Fruit fly (Drosophila melanogaster) whole organism, wandering third instar larva: ENCODE measurements around the gene Pmi.
A peak's percentile ranks its signal among the peaks of the same experiment; 100 is the strongest.

ENCODE experiments used
- Abd-B ChIP-seq: fragments of >200 bp; optimal IDR thresholded peaks from 2 replicates; lab custom pipeline; 2017; ENCODE audit warnings: missing biosample characterization, missing genetic modification characterization
- CG9705 ChIP-seq: fragments of 200-800 bp; sonication (Bioruptor generic); optimal IDR thresholded peaks from 2 replicates; lab custom pipeline; 2018; ENCODE audit warnings: missing biosample characterization, mild to moderate bottlenecking, missing genetic modification characterization
- CrebA ChIP-seq: fragments of 200-800 bp; sonication (Bioruptor generic); optimal IDR thresholded peaks from 2 replicates; lab custom pipeline; 2016; ENCODE audit warnings: missing biosample characterization, mild to moderate bottlenecking, missing genetic modification characterization, borderline replicate concordance
- Dfd ChIP-seq: fragments of >200 bp; optimal IDR thresholded peaks from 2 replicates; lab custom pipeline; 2017; ENCODE audit warnings: missing biosample characterization, missing genetic modification characterization
- Dif ChIP-seq: fragments of 200-275, 200-300 bp; sonication (Bioruptor generic); optimal IDR thresholded peaks from 2 replicates; lab custom pipeline; 2018; ENCODE audit warnings: missing biosample characterization, missing genetic modification characterization; ENCODE audit not compliant: partially characterized antibody
- GATAd ChIP-seq: sonication (Bioruptor generic); optimal IDR thresholded peaks from 2 replicates; lab custom pipeline; 2016; ENCODE audit warnings: missing biosample characterization, missing genetic modification characterization
- HLH106 ChIP-seq: fragments of 200-800 bp; optimal IDR thresholded peaks from 3 replicates; lab custom pipeline; 2019; ENCODE audit warnings: missing biosample characterization, mild to moderate bottlenecking, missing genetic modification characterization, moderate library complexity
- Hnf4 ChIP-seq: fragments of 200-800 bp; sonication (Bioruptor generic); optimal IDR thresholded peaks from 2 replicates; lab custom pipeline; 2016; ENCODE audit warnings: missing biosample characterization, mild to moderate bottlenecking, missing genetic modification characterization
- Hr83 ChIP-seq: fragments of 200-300 bp; sonication (Bioruptor generic); optimal IDR thresholded peaks from 2 replicates; lab custom pipeline; 2016; ENCODE audit warnings: missing biosample characterization, mild to moderate bottlenecking, missing genetic modification characterization, moderate library complexity; ENCODE audit not compliant: poor library complexity, severe bottlenecking
- Jra ChIP-seq: sonication (Bioruptor generic); optimal IDR thresholded peaks from 2 replicates; lab custom pipeline; 2016; ENCODE audit warnings: missing biosample characterization, missing genetic modification characterization
- Mio ChIP-seq: sonication (Bioruptor generic); optimal IDR thresholded peaks from 2 replicates; lab custom pipeline; 2016; ENCODE audit warnings: missing biosample characterization, missing genetic modification characterization
- Myc ChIP-seq: fragments of >200 bp; optimal IDR thresholded peaks from 2 replicates; lab custom pipeline; 2017
- N ChIP-seq: fragments of >200 bp; optimal IDR thresholded peaks from 2 replicates; lab custom pipeline; 2018; ENCODE audit warnings: missing biosample characterization, missing external identifiers, missing genetic modification characterization
- OdsH ChIP-seq: fragments of 200-800 bp; sonication (Bioruptor generic); optimal IDR thresholded peaks from 2 replicates; lab custom pipeline; 2016; ENCODE audit warnings: missing biosample characterization, mild to moderate bottlenecking, missing genetic modification characterization
- Sp1 ChIP-seq: fragments of 200-800 bp; sonication (Bioruptor generic); optimal IDR thresholded peaks from 3 replicates; lab custom pipeline; 2019; ENCODE audit warnings: missing biosample characterization, mild to moderate bottlenecking, missing genetic modification characterization, moderate library complexity
- Vsx2 ChIP-seq: fragments of 200-300, 225-300 bp; sonication (Bioruptor generic); optimal IDR thresholded peaks from 2 replicates; lab custom pipeline; 2018; ENCODE audit warnings: missing biosample characterization, missing genetic modification characterization; ENCODE audit not compliant: partially characterized antibody
- br ChIP-seq: fragments of 200-800 bp; sonication (Bioruptor generic); optimal IDR thresholded peaks from 2 replicates; lab custom pipeline; 2016; ENCODE audit warnings: missing biosample characterization, missing genetic modification characterization
- dmrt93B ChIP-seq: fragments of 200-800 bp; sonication (Bioruptor generic); optimal IDR thresholded peaks from 2 replicates; lab custom pipeline; 2018; ENCODE audit warnings: missing biosample characterization, mild to moderate bottlenecking, missing genetic modification characterization
- dsf ChIP-seq: sonication (Bioruptor generic); optimal IDR thresholded peaks from 2 replicates; lab custom pipeline; 2016; ENCODE audit warnings: missing biosample characterization, missing genetic modification characterization, borderline replicate concordance
- ey ChIP-seq: fragments of 200-800 bp; sonication (Bioruptor generic); optimal IDR thresholded peaks from 2 replicates; lab custom pipeline; 2016; ENCODE audit warnings: missing biosample characterization, missing genetic modification characterization
- foxo ChIP-seq, 2 experiments: fragments of 200-800 bp; sonication (Bioruptor generic); optimal IDR thresholded peaks; 2 replicates in 1 of 2; 3 replicates in 1 of 2; lab custom pipeline; 2016 to 2017; ENCODE audit warnings: missing biosample characterization in 2 of 2, missing genetic modification characterization in 2 of 2
- fru ChIP-seq: fragments of 200-800 bp; sonication (Bioruptor generic); optimal IDR thresholded peaks from 3 replicates; lab custom pipeline; 2016; ENCODE audit warnings: missing biosample characterization, mild to moderate bottlenecking, missing genetic modification characterization
- h ChIP-seq: fragments of 200-800 bp; sonication (Bioruptor generic); optimal IDR thresholded peaks from 3 replicates; lab custom pipeline; 2016; ENCODE audit warnings: missing biosample characterization, mild to moderate bottlenecking, missing genetic modification characterization
- pan ChIP-seq: fragments of >200 bp; optimal IDR thresholded peaks from 2 replicates; lab custom pipeline; 2017
- psq ChIP-seq: fragments of 200-800 bp; sonication (Bioruptor generic); optimal IDR thresholded peaks from 3 replicates; lab custom pipeline; 2017; ENCODE audit warnings: missing biosample characterization, mild to moderate bottlenecking, missing genetic modification characterization, moderate library complexity
- rgr ChIP-seq: fragments of 200-800 bp; sonication (Bioruptor generic); optimal IDR thresholded peaks from 3 replicates; lab custom pipeline; 2016; ENCODE audit warnings: missing biosample characterization, mild to moderate bottlenecking, missing genetic modification characterization
- sage ChIP-seq: fragments of 200-800 bp; sonication (Bioruptor generic); optimal IDR thresholded peaks from 2 replicates; lab custom pipeline; 2016; ENCODE audit warnings: missing biosample characterization, mild to moderate bottlenecking, missing genetic modification characterization
- sv ChIP-seq: fragments of 200-800 bp; sonication (Bioruptor generic); optimal IDR thresholded peaks from 3 replicates; lab custom pipeline; 2016; ENCODE audit warnings: missing biosample characterization, missing genetic modification characterization
- usp ChIP-seq: fragments of >200 bp; optimal IDR thresholded peaks from 2 replicates; lab custom pipeline; 2017; ENCODE audit warnings: missing biosample characterization, missing genetic modification characterization

Gene Pmi

DNA sequence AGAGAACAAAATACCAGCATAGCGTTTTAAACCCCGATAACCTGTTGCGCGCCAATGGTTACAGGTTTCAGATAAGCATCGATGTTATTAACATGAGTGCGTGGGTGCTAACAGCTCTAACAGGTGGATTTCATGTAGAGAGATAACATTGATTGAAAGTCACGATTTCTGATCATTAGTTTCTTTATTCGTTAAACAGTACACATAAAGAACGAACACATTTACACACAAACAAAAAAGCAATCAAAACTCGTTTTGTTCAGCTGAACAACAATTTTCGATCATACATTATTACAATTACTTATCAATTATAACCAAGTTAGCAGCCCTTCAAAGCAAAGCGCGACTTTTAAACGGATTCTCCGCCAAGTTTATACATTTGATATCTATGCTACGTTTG is 9.8 kb downstream of the Pmi start (continued):
- peak; percentile 6 for TF ChIP-seq sv (GFP tag; lab: Kevin White, UChicago)
- TF ChIP-seq ey: peak; percentile 42
- peak; percentile 27 for TF ChIP-seq HLH106 (tag; lab: Kevin White, UChicago)

DNA sequence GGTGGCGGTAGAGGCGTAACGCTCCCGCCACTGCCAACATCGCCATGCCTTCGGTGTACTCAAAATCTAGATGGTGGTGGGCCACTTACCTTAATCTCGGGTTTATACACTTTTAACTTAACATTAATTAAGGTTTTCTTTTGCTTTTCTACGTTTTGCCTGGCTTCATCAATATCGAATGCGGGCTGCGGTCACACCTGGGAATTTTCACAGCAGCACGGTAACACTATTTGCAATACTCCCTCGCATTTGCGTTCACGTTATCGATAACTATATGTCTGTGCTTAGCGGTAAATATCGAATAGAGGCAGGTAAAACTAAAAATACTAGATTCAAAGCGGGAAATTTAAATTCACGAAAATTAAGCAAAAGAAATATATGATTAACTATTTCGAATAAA is 14.1 kb downstream of the Pmi start, which contains the start of gene Bre1:
Gene Bre1, minus strand, starts transcription at position 226 of the 400 bp plus-strand sequence.
- TF ChIP-seq Myc (lab: Kevin White, UChicago) (no peak), usp (GFP tag; lab: Kevin White, UChicago) (no peak), Dfd (GFP tag; lab: Kevin White, UChicago) (no peak), br (GFP tag; lab: Kevin White, UChicago) (no peak), pan (lab: Kevin White, UChicago) (no peak), OdsH (GFP tag; lab: Kevin White, UChicago) (no peak)
- TF ChIP-seq, all 38 proteins: peak for 0

DNA sequence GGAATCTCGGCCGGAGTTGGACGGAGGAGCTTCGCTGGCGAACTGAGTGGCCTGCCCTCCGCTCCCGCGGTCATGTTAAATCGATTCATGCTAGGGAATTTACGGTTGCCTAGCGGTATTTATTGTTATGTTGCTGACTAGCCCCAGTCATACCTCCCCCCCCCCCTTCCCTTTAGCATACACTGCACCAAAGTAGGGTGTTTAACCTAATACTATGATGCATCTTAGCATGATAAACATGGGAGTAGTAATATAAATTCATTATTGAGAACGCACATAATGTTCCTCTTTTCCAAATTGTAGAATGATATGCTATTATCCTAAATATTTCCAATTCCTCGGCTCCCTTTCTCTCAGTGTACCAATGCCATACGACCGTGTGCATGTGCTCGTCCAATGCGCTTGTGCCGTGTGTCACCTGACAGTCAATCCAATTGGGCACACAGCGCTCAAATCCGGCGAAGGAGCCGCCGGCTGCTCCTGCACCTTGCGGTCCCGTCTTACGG is 16.7 kb downstream of the Pmi start, which contains the start of gene Tektin-C:
Gene Tektin-C, minus strand, starts transcription at position 51 of the 506 bp plus-strand sequence.
- TF ChIP-seq CG9705 (GFP tag; lab: Kevin White, UChicago) (no peak), psq (GFP tag; lab: Kevin White, UChicago) (no peak), usp (GFP tag; lab: Kevin White, UChicago) (no peak), dmrt93B (GFP tag; lab: Kevin White, UChicago) (no peak), br (GFP tag; lab: Kevin White, UChicago) (no peak), pan (lab: Kevin White, UChicago) (no peak), ey (no peak), dsf (GFP tag; lab: Kevin White, UChicago) (no peak), Vsx2 (GFP tag; lab: Kevin White, UChicago) (no peak), CrebA (GFP tag; lab: Kevin White, UChicago) (no peak)

DNA sequence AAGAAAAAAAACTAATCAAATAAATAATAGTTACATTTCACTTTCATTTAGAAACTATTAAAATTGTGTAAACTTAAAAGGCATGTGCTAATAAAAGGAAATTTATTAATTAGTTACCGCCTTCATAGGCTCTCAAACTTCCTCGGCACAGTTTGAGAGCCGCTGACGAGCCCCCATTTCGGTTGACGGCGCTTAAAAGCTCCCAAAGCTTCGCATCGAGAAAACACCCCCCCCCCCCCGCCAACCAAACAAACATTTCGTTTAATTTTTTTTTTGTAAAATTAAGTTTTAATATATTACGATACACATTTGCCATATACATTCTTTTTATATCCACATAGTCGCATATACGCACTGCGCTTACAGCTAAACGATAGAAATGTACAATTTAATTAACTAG is 17.4 kb downstream of the Pmi start:
- TF ChIP-seq Myc (lab: Kevin White, UChicago) (peak; percentile 15), dsf (GFP tag; lab: Kevin White, UChicago) (no peak)

DNA sequence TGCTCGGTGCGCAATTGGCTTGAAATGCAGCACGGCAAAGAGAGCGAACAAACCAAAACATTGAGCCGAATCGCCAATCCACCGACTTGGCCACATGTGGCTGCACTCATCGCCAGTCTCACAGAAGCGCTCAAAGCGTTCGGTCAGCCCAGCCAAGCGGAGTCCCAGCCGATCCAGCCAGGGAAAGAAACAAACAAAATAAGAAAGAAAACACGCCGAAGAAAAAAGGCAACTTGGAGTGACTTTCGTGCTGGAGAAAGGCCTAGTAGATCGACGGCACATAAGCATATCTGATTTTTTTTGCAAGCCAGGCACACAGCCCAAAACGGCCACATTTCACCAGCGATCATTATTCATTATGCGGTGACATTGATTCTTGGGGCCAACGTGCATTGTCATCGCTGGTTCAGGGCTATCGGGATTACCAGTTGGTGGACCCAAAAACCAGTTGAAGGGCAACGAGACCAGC is 22.2 kb downstream of the Pmi start:
- peak; percentile 41 for TF ChIP-seq Sp1 (GFP tag; lab: Kevin White, UChicago)
- no peak for TF ChIP-seq Vsx2 (GFP tag; lab: Kevin White, UChicago)
- peak; percentile 16 for TF ChIP-seq psq (GFP tag; lab: Kevin White, UChicago)
- no peak for TF ChIP-seq fru (GFP tag; lab: Kevin White, UChicago)
- TF ChIP-seq, all 38 proteins: peak for 2

DNA sequence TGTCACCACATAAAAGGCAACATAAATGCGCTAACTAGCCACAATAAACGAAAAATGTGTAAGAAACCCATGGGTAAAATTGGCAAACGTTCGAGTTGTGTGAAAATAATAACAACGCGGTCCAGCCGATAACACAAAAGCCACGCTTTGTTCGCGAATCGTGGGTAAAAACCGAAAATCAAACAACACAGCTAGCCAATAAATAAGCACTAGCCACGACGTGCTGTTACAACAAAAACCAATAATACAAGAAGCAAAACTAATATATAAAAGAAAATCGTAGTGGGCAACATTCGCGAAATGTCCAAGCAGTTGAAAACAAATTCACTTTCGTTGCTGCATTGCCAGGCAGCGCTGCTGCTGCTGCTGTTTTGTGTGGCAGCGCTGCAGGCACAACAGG is 22.9 kb downstream of the Pmi start, which contains the start of gene CG42272:
Gene CG42272, plus strand, starts transcription at position 301 of the 400 bp plus-strand sequence.
- TF ChIP-seq Mio: no peak
- TF ChIP-seq OdsH (GFP tag; lab: Kevin White, UChicago): no peak
- TF ChIP-seq, all 38 proteins: peak for 0

DNA sequence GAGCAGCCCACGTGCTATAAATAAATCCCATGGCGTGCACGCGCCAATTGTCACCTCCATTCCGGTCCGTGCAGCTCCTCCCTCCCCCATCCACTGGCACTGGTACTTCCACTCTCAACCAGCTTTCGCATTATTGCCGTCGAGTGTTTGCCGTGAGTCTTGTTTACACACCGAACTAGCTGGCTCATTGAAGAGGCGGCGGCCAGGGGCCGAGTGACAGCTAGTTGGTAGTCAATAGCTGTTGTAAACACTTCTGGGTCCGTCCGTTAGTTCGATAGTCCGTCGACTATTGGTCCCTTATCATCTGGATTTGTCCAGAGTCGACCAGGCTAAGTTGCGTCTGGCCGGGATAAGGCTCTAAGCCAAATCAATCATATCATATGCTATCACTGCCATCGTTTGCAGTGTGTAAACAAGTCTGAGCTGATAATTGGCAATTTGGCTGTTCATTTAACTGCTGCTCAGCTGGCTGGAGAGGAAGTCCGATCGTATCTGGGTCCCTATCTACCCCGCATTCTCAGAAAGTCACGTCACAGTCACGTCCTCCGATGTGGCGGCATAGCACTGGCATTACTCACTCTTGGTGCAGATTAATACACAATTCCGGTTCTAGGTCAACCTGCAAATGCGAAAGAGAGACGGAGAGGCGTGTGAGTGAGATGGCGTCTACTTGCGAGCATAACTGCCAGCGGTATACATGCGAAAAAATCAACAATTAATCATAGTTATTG is 27.7 kb downstream of the Pmi start:
- TF ChIP-seq Abd-B (GFP tag; lab: Kevin White, UChicago) (no peak), usp (GFP tag; lab: Kevin White, UChicago) (no peak), Dif (GFP tag; lab: Kevin White, UChicago) (no peak), dmrt93B (GFP tag; lab: Kevin White, UChicago) (no peak), dsf (GFP tag; lab: Kevin White, UChicago) (no peak), ey (no peak), Sp1 (GFP tag; lab: Kevin White, UChicago) (no peak), sage (GFP tag; lab: Kevin White, UChicago) (no peak), N (GFP tag; lab: Kevin White, UChicago) (no peak), GATAd (no peak), Hnf4 (GFP tag; lab: Kevin White, UChicago) (no peak), CG9705 (GFP tag; lab: Kevin White, UChicago) (no peak), Jra (GFP tag; lab: Kevin White, UChicago) (no peak), foxo (GFP tag; optimal IDR thresholded peaks at IDR 0.05; lab: Kevin White, UChicago) (no peak), rgr (no peak), Dfd (GFP tag; lab: Kevin White, UChicago) (no peak), Hr83 (no peak), Mio (no peak), Vsx2 (GFP tag; lab: Kevin White, UChicago) (no peak), h (GFP tag; lab: Kevin White, UChicago) (no peak)
